Worm (Caenorhabditis elegans): Measurements from ENCODE around the gene dolk-1.

DNA sequence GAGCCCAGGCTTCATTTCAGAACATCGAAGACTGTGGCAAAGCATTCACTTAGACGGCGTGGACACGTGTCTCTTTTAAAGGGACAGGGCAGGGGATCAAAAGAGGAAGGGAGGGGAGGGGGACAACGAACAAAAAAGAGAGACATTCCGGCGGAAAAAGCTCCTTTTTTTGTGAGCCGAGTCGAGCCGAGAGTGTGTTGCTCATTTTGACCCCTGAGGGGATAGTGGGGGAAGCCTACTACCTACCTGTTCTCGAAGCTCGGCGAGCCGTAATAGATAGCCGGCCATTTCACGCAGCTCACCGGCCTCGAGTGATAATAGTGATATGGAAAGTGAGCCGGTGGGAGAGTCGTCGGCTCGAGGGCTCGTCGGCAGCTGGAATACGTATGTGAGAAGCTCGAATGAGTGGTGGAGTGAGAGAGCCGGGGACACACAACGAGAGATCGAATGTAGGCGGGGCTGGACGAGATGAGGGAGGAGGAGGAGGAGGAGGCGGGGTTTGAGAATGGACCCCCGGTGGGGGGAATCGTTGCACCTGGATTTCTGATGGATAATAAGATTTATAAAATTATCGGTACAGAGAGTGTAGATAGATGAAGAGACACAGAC, 3.3 kb upstream of the dolk-1 start:
- no peak for TF ChIP-seq tbx-37 (GFP tag; conservative IDR thresholded peaks at IDR 0.05)
- no peak for TF ChIP-seq ama-1 (optimal IDR thresholded peaks at IDR 0.05)
- no peak for TF ChIP-seq hmbx-1 (tag; optimal IDR thresholded peaks at IDR 0.05)
- no peak for TF ChIP-seq flt-1 (GFP tag; IDR thresholded peaks at IDR 0.05)
